Worm (Caenorhabditis elegans): ENCODE results near the gene F33C8.4.

- TF ChIP-seq nfya-1 (tag; optimal IDR thresholded peaks at IDR 0.05; ENCODE audit: borderline replicate concordance, insufficient read depth) (no peak), attf-5 (GFP tag; optimal IDR thresholded peaks at IDR 0.05) (no peak), pha-4 (tag; optimal IDR thresholded peaks at IDR 0.05) (no peak)
Measured at ce11 chrX:14699866-14700265, 32.2 kb upstream of the F33C8.4 start, which contains the start of gene hch-1.

Measured in whole organism, young adult.